Fruit fly (Drosophila melanogaster): ENCODE data around the gene Fip1.
A peak's percentile ranks its signal among the peaks of the same experiment; 100 is the strongest.

Gene Fip1

dm6 chr3R:4478220-4479037 lies 6.4 kb upstream of the Fip1 start (continued):
- TF ChIP-seq Dfd (GFP tag; optimal IDR thresholded peaks at IDR 0.05) (no peak), CG8924 (tag; optimal IDR thresholded peaks at IDR 0.05) (peak; percentile 80), Side (GFP tag; optimal IDR thresholded peaks at IDR 0.05) (peak; percentile 86), Oaz (GFP tag; IDR thresholded peaks at IDR 0.05) (peak; percentile 71), CG3847 (GFP tag; IDR thresholded peaks at IDR 0.05) (peak; percentile 80), Deaf1 (tag; optimal IDR thresholded peaks at IDR 0.05) (peak; percentile 90), usp (GFP tag; optimal IDR thresholded peaks at IDR 0.05) (no peak), ranshi (GFP tag; IDR thresholded peaks at IDR 0.05) (peak; percentile 89), CG30020 (tag; optimal IDR thresholded peaks at IDR 0.05) (peak; percentile 22), tap (tag; optimal IDR thresholded peaks at IDR 0.05) (peak; percentile 83), Gsc (GFP tag; IDR thresholded peaks at IDR 0.05) (no peak), Ets97D (GFP tag; optimal IDR thresholded peaks at IDR 0.05) (peak; percentile 57), emc (GFP tag; optimal IDR thresholded peaks at IDR 0.05) (peak; percentile 54), CG3407 (GFP tag; optimal IDR thresholded peaks at IDR 0.05) (peak; percentile 62), CG8765 (GFP tag; IDR thresholded peaks at IDR 0.05) (peak; percentile 55; the same call in 1 of the 2 replicates), ab (GFP tag; optimal IDR thresholded peaks at IDR 0.05) (peak; percentile 66), CG8359 (GFP tag; optimal IDR thresholded peaks at IDR 0.05; ENCODE audit: borderline replicate concordance) (peak; percentile 21), lmd (GFP tag; IDR thresholded peaks at IDR 0.05) (peak; percentile 84), CG3726 (GFP tag; IDR thresholded peaks at IDR 0.05) (peak; percentile 82), CG7786 (GFP tag; optimal IDR thresholded peaks at IDR 0.05) (peak; percentile 85), schlank (tag; optimal IDR thresholded peaks at IDR 0.05) (peak; percentile 59), PHDP (tag; optimal IDR thresholded peaks at IDR 0.05) (peak; percentile 89), CG16779 (GFP tag; IDR thresholded peaks at IDR 0.05) (peak; percentile 96), HmgD (GFP tag; optimal IDR thresholded peaks at IDR 0.05) (peak; percentile 27), Lpt (GFP tag; optimal IDR thresholded peaks at IDR 0.05) (no peak), sqz (GFP tag; optimal IDR thresholded peaks at IDR 0.05) (peak; percentile 39), hkb (optimal IDR thresholded peaks at IDR 0.05) (no peak), hkb (GFP tag; IDR thresholded peaks at IDR 0.05) (peak; percentile 96), NC2α (GFP tag; optimal IDR thresholded peaks at IDR 0.05) (peak; percentile 18), Xbp1 (GFP tag; optimal IDR thresholded peaks at IDR 0.05) (peak; percentile 93), CG6791 (GFP tag; IDR thresholded peaks at IDR 0.05; ENCODE audit: partially characterized antibody) (0 out of 3 replicates have a peak, but pooled peaks have one; percentile 35), CG10321 (GFP tag; IDR thresholded peaks at IDR 0.05) (no peak), exex (tag; optimal IDR thresholded peaks at IDR 0.05) (peak; percentile 42), cato (GFP tag; optimal IDR thresholded peaks at IDR 0.05; ENCODE audit: borderline replicate concordance) (peak; percentile 58), jigr1 (GFP tag; IDR thresholded peaks at IDR 0.05) (0 out of 3 replicates have a peak, but pooled peaks have one; percentile 53), CG11696 (GFP tag; IDR thresholded peaks at IDR 0.05) (peak; percentile 77; the same call in 1 of the 2 replicates), TFAM (GFP tag; optimal IDR thresholded peaks at IDR 0.05) (peak; percentile 34), dysf (GFP tag; IDR thresholded peaks at IDR 0.05) (peak; percentile 86), CG4360 (GFP tag; IDR thresholded peaks at IDR 0.05) (peak; percentile 53; the same call in 1 of the 2 replicates), CG17186 (GFP tag; optimal IDR thresholded peaks at IDR 0.05) (no peak), h (optimal IDR thresholded peaks at IDR 0.05) (no peak), sna (GFP tag; IDR thresholded peaks at IDR 0.05; ENCODE audit: partially characterized antibody) (0 out of 2 replicates have a peak, but pooled peaks have one; percentile 37), Kr (GFP tag; optimal IDR thresholded peaks at IDR 0.05) (no peak), pfk (GFP tag; optimal IDR thresholded peaks at IDR 0.05) (no peak), ind (GFP tag; optimal IDR thresholded peaks at IDR 0.05) (peak; percentile 89), ftz-f1 (GFP tag; optimal IDR thresholded peaks at IDR 0.05) (peak; percentile 60), gsb-n (tag; optimal IDR thresholded peaks at IDR 0.05) (peak; percentile 42), CG6689 (GFP tag; IDR thresholded peaks at IDR 0.05) (peak; percentile 81), sim (GFP tag; IDR thresholded peaks at IDR 0.05) (0 out of 2 replicates have a peak, but pooled peaks have one; percentile 52), Poxn (GFP tag; IDR thresholded peaks at IDR 0.05) (0 out of 2 replicates have a peak, but pooled peaks have one; percentile 40)
